Fruit fly (Drosophila melanogaster): ENCODE results near the gene mldr.

mldr gene

dm6 chrX:6339970-6340548 lies 49.0 kb downstream of the mldr start:
- peak in 1 of 2 experiments; percentile 30 for TF ChIP-seq EcR (GFP tag; optimal IDR thresholded peaks at IDR 0.05)
- TF ChIP-seq pan (optimal IDR thresholded peaks at IDR 0.05), result no peak
- no peak for TF ChIP-seq psq (optimal IDR thresholded peaks at IDR 0.05)

dm6 chrX:6340593-6341068 lies 49.5 kb downstream of the mldr start:
- TF ChIP-seq usp (GFP tag; optimal IDR thresholded peaks at IDR 0.05), result no peak
- TF ChIP-seq psq (optimal IDR thresholded peaks at IDR 0.05), result no peak
- no peak for TF ChIP-seq pan (optimal IDR thresholded peaks at IDR 0.05)
- TF ChIP-seq EcR (GFP tag; optimal IDR thresholded peaks at IDR 0.05), result no peak
- no peak for TF ChIP-seq CG8478 (optimal IDR thresholded peaks at IDR 0.05)
- no peak for TF ChIP-seq Dll (optimal IDR thresholded peaks at IDR 0.05)

- TF ChIP-seq CG8478 (optimal IDR thresholded peaks at IDR 0.05) (no peak), EcR (GFP tag; optimal IDR thresholded peaks at IDR 0.05) (no peak), psq (optimal IDR thresholded peaks at IDR 0.05) (no peak), Dll (optimal IDR thresholded peaks at IDR 0.05) (no peak)
These were observed 50.6 kb downstream of the mldr start for dm6 chrX:6341678-6342077.

- TF ChIP-seq Dll (optimal IDR thresholded peaks at IDR 0.05) (no peak), EcR (GFP tag; optimal IDR thresholded peaks at IDR 0.05) (no peak), pan (optimal IDR thresholded peaks at IDR 0.05) (peak; percentile 76)
These were observed 52.2 kb downstream of the mldr start for dm6 chrX:6343323-6343722.

All from whole organism.